ENCODE assay signal across 3 fruit fly cellular contexts in genomic region chrX:20426818-20427217, dm6.
TF ChIP-seq lines count a peak whose summit lies in the region.

Gene CG15456 (minus strand): TSS chrX:20427042.

- no peak for TF ChIP-seq CTCF in whole organism, embryonic (GFP tag; optimal IDR thresholded peaks at IDR 0.05; lab: Kevin White, UChicago)

TF ChIP-seq in whole organism, adult, 20 proteins besides CTCF, POLR2A, EP300 and RAD21:
- no peak for TF ChIP-seq CG33017 (tag; optimal IDR thresholded peaks at IDR 0.05; lab: Kevin White, UChicago)
- TF ChIP-seq bab1 (GFP tag; optimal IDR thresholded peaks at IDR 0.05; lab: Kevin White, UChicago): peak; percentile 16

TF ChIP-seq in whole organism, embryonic, 481 proteins besides CTCF, POLR2A, EP300 and RAD21 (continues in another document):
- peak; percentile 14 for TF ChIP-seq Sry-δ (GFP tag; optimal IDR thresholded peaks at IDR 0.05; lab: Kevin White, UChicago)
- TF ChIP-seq Pdp1 (GFP tag; optimal IDR thresholded peaks at IDR 0.05; lab: Kevin White, UChicago): peak in 1 of 2 experiments; percentile 97
- no peak for TF ChIP-seq ATbp (GFP tag; optimal IDR thresholded peaks at IDR 0.05; lab: Kevin White, UChicago)
- peak; percentile 59 for TF ChIP-seq Dref (GFP tag; IDR thresholded peaks at IDR 0.05; lab: Robert Waterston, UW)
- TF ChIP-seq MESR4 (GFP tag; optimal IDR thresholded peaks at IDR 0.05; lab: Kevin White, UChicago): peak; percentile 46
- TF ChIP-seq Opbp (GFP tag; IDR thresholded peaks at IDR 0.05; lab: Robert Waterston, UW; ENCODE audit: partially characterized antibody): peak; percentile 73; the same call in 2 of the 3 replicates
- no peak for TF ChIP-seq CG12391 (tag; optimal IDR thresholded peaks at IDR 0.05; lab: Kevin White, UChicago)
- TF ChIP-seq Dp (GFP tag; optimal IDR thresholded peaks at IDR 0.05; lab: Kevin White, UChicago): peak; percentile 82
- TF ChIP-seq bbx (GFP tag; IDR thresholded peaks at IDR 0.05; lab: Robert Waterston, UW; ENCODE audit: partially characterized antibody): 0 out of 2 replicates have a peak, but pooled peaks have one; percentile 12
- TF ChIP-seq vnd (GFP tag; IDR thresholded peaks at IDR 0.05; lab: Robert Waterston, UW; ENCODE audit: partially characterized antibody): peak; percentile 59; the same call in 2 of the 3 replicates
- peak; percentile 76 for TF ChIP-seq MBD-R2 (GFP tag; IDR thresholded peaks at IDR 0.05; lab: Robert Waterston, UW)
- TF ChIP-seq CG4707 (GFP tag; optimal IDR thresholded peaks at IDR 0.05; lab: Kevin White, UChicago): no peak
- TF ChIP-seq E2f2 (GFP tag; IDR thresholded peaks at IDR 0.05; lab: Robert Waterston, UW): peak; percentile 90
- TF ChIP-seq Oli (tag; optimal IDR thresholded peaks at IDR 0.05; lab: Kevin White, UChicago): no peak
- peak; percentile 78 for TF ChIP-seq CG13287 (GFP tag; IDR thresholded peaks at IDR 0.05; lab: Robert Waterston, UW; ENCODE audit: partially characterized antibody)
- peak; percentile 41 for TF ChIP-seq sna (GFP tag; IDR thresholded peaks at IDR 0.05; lab: Robert Waterston, UW; ENCODE audit: partially characterized antibody)
- TF ChIP-seq Stat92E (GFP tag; optimal IDR thresholded peaks at IDR 0.05; lab: Kevin White, UChicago): no peak
- TF ChIP-seq sens (GFP tag; lab: Kevin White, UChicago): peak; percentile 78
- TF ChIP-seq CG14710 (tag; optimal IDR thresholded peaks at IDR 0.05; lab: Kevin White, UChicago): peak; percentile 10
- no peak for TF ChIP-seq pnt (GFP tag; optimal IDR thresholded peaks at IDR 0.05; lab: Kevin White, UChicago)
- TF ChIP-seq Poxn (GFP tag; IDR thresholded peaks at IDR 0.05; lab: Robert Waterston, UW): no peak
- peak; percentile 52; the same call in 1 of the 3 replicates for TF ChIP-seq CG6791 (GFP tag; IDR thresholded peaks at IDR 0.05; lab: Robert Waterston, UW; ENCODE audit: partially characterized antibody)
- TF ChIP-seq pzg (GFP tag; optimal IDR thresholded peaks at IDR 0.05; lab: Kevin White, UChicago): peak; percentile 15
- TF ChIP-seq hbn (GFP tag; IDR thresholded peaks at IDR 0.05; lab: Robert Waterston, UW; ENCODE audit: partially characterized antibody): peak; percentile 24; the same call in 1 of the 2 replicates
- TF ChIP-seq Dll (GFP tag; IDR thresholded peaks at IDR 0.05; lab: Robert Waterston, UW; ENCODE audit: partially characterized antibody): peak; percentile 56; the same call in 3 of the 4 replicates
- TF ChIP-seq Optix (GFP tag; IDR thresholded peaks at IDR 0.05; lab: Robert Waterston, UW): no peak
- peak; percentile 61 for TF ChIP-seq HLH4C (GFP tag; IDR thresholded peaks at IDR 0.05; lab: Robert Waterston, UW; ENCODE audit: partially characterized antibody)
- no peak for TF ChIP-seq Gsc (GFP tag; IDR thresholded peaks at IDR 0.05; lab: Robert Waterston, UW)
- peak; percentile 61 for TF ChIP-seq CG2116 (GFP tag; optimal IDR thresholded peaks at IDR 0.05; lab: Kevin White, UChicago)
- peak; percentile 44 for TF ChIP-seq BEAF-32 (GFP tag; optimal IDR thresholded peaks at IDR 0.05; lab: Kevin White, UChicago)
- peak; percentile 44; the same call in 1 of the 2 replicates for TF ChIP-seq amos (GFP tag; IDR thresholded peaks at IDR 0.05; lab: Robert Waterston, UW; ENCODE audit: partially characterized antibody)
- no peak for TF ChIP-seq gsb (GFP tag; IDR thresholded peaks at IDR 0.05; lab: Robert Waterston, UW)
- peak; percentile 88 for TF ChIP-seq ato (GFP tag; IDR thresholded peaks at IDR 0.05; lab: Robert Waterston, UW; ENCODE audit: partially characterized antibody)
- no peak for TF ChIP-seq CG14014 (GFP tag; IDR thresholded peaks at IDR 0.05; lab: Robert Waterston, UW)
- TF ChIP-seq Mad (GFP tag; optimal IDR thresholded peaks at IDR 0.05; lab: Kevin White, UChicago): no peak
- peak; percentile 40 to 89 for TF ChIP-seq crp (GFP tag; optimal IDR thresholded peaks at IDR 0.05; lab: Kevin White, UChicago)
- peak; percentile 42; the same call in 1 of the 2 replicates for TF ChIP-seq unc-4 (GFP tag; IDR thresholded peaks at IDR 0.05; lab: Robert Waterston, UW; ENCODE audit: partially characterized antibody)
- no peak for TF ChIP-seq jing (GFP tag; optimal IDR thresholded peaks at IDR 0.05; lab: Kevin White, UChicago)
- no peak for TF ChIP-seq CG10462 (GFP tag; optimal IDR thresholded peaks at IDR 0.05; lab: Kevin White, UChicago)
- peak; percentile 64 for TF ChIP-seq CG16813 (GFP tag; IDR thresholded peaks at IDR 0.05; lab: Robert Waterston, UW; ENCODE audit: partially characterized antibody)

TF ChIP-seq in whole organism, wandering third instar larva, 38 proteins besides CTCF, POLR2A, EP300 and RAD21:
- TF ChIP-seq rgr (GFP tag; optimal IDR thresholded peaks at IDR 0.05; lab: Kevin White, UChicago): peak; percentile 49
- TF ChIP-seq sv (GFP tag; optimal IDR thresholded peaks at IDR 0.05; lab: Kevin White, UChicago): no peak
